Fruit fly (Drosophila melanogaster) whole organism, embryonic: ENCODE measurements around the gene CG18281.
A peak's percentile ranks its signal among the peaks of the same experiment; 100 is the strongest.

Source experiments
- B-H2 ChIP-seq: fragments of 200-800 bp; sonication (Bioruptor generic); optimal IDR thresholded peaks from 2 replicates; lab custom pipeline; 2018; ENCODE audit warnings: missing biosample characterization, mild to moderate bottlenecking, missing genetic modification characterization
- Blimp-1 ChIP-seq: fragments of 200-800 bp; sonication (Bioruptor generic); optimal IDR thresholded peaks from 3 replicates; lab custom pipeline; 2018; ENCODE audit warnings: missing biosample characterization, missing genetic modification characterization, mild to moderate bottlenecking, moderate library complexity, missing genetic modification reagents
- CG10147 ChIP-seq: fragments of 200-800 bp; sonication (Bioruptor generic); optimal IDR thresholded peaks from 2 replicates; lab custom pipeline; 2019; ENCODE audit warnings: missing biosample characterization, mild to moderate bottlenecking, missing genetic modification characterization, moderate library complexity
- CG10431 ChIP-seq: fragments of 200-800 bp; sonication (Bioruptor generic); optimal IDR thresholded peaks from 3 replicates; lab custom pipeline; 2018; ENCODE audit warnings: missing biosample characterization, mild to moderate bottlenecking, missing genetic modification characterization
- CG12744 ChIP-seq: fragments of 200-800 bp; sonication (Bioruptor generic); optimal IDR thresholded peaks from 2 replicates; lab custom pipeline; 2016; ENCODE audit warnings: missing biosample characterization, missing genetic modification characterization
- CG17361 ChIP-seq: fragments of 200-800 bp; sonication (Bioruptor generic); IDR thresholded peaks from 3 replicates; pipeline ENCODE4 v1.3.6; 2022; ENCODE audit warnings: missing biosample characterization, missing genetic modification characterization
- CG17385 ChIP-seq: fragments of 200-800 bp; sonication (Bioruptor generic); optimal IDR thresholded peaks from 3 replicates; lab custom pipeline; 2018; ENCODE audit warnings: missing biosample characterization, mild to moderate bottlenecking, missing genetic modification characterization
- CG18764 ChIP-seq: fragments of 200-800 bp; sonication (Bioruptor generic); optimal IDR thresholded peaks from 3 replicates; lab custom pipeline; 2016; ENCODE audit warnings: missing biosample characterization, missing genetic modification characterization
- CG3065 ChIP-seq: fragments of 200-800 bp; sonication (Bioruptor generic); optimal IDR thresholded peaks from 2 replicates; lab custom pipeline; 2016; ENCODE audit warnings: missing biosample characterization, missing genetic modification characterization
- CG3847 ChIP-seq: fragments of 200-800 bp; sonication (Bioruptor generic); IDR thresholded peaks from 2 replicates; pipeline ENCODE4 v1.3.6; 2022; ENCODE audit warnings: missing biosample characterization, missing genetic modification characterization
- CG4328 ChIP-seq: fragments of 200-800 bp; sonication (Bioruptor generic); optimal IDR thresholded peaks from 3 replicates; lab custom pipeline; 2017; ENCODE audit warnings: missing biosample characterization, missing genetic modification reagents, missing genetic modification characterization
- CG4854 ChIP-seq: fragments of 200-800 bp; sonication (Bioruptor generic); optimal IDR thresholded peaks from 2 replicates; lab custom pipeline; 2016; ENCODE audit warnings: missing biosample characterization, missing genetic modification characterization, inconsistent platforms
- CG6813 ChIP-seq: fragments of 200-800 bp; sonication (Bioruptor generic); optimal IDR thresholded peaks from 2 replicates; lab custom pipeline; 2017; ENCODE audit warnings: missing biosample characterization, missing genetic modification characterization, mild to moderate bottlenecking, moderate library complexity, missing genetic modification reagents
- CG8765 ChIP-seq: fragments of 200-800 bp; sonication (Bioruptor generic); IDR thresholded peaks from 2 replicates; pipeline ENCODE4 v1.3.6; 2022; ENCODE audit warnings: missing biosample characterization, missing genetic modification characterization
- CG8944 ChIP-seq: fragments of 200-800 bp; sonication (Bioruptor generic); optimal IDR thresholded peaks from 3 replicates; lab custom pipeline; 2016; ENCODE audit warnings: missing biosample characterization, missing genetic modification characterization
- Dbx ChIP-seq: fragments of 200-800 bp; sonication (Bioruptor generic); IDR thresholded peaks from 3 replicates; pipeline ENCODE4 v1.3.6; 2022; ENCODE audit warnings: missing biosample characterization, missing genetic modification characterization
- Dp ChIP-seq: fragments of 200-800 bp; sonication (Bioruptor generic); optimal IDR thresholded peaks from 2 replicates; lab custom pipeline; 2018; ENCODE audit warnings: missing biosample characterization, mild to moderate bottlenecking, missing genetic modification characterization, moderate library complexity
- ERR ChIP-seq: fragments of 200-800 bp; sonication (Bioruptor generic); optimal IDR thresholded peaks from 2 replicates; lab custom pipeline; 2016; ENCODE audit warnings: missing biosample characterization, missing genetic modification characterization
- Fer1 ChIP-seq: fragments of 200-800 bp; sonication (Bioruptor generic); optimal IDR thresholded peaks from 2 replicates; lab custom pipeline; 2017; ENCODE audit warnings: missing biosample characterization, mild to moderate bottlenecking, missing genetic modification characterization
- Fer3 ChIP-seq: fragments of 200-800 bp; sonication (Bioruptor generic); optimal IDR thresholded peaks from 2 replicates; lab custom pipeline; 2018; ENCODE audit warnings: missing biosample characterization, mild to moderate bottlenecking, missing genetic modification characterization, moderate library complexity
- Gug ChIP-seq: fragments of 200-800 bp; sonication (Bioruptor generic); IDR thresholded peaks from 4 replicates; pipeline ENCODE4 v1.3.6; 2022; ENCODE audit warnings: missing biosample characterization, missing genetic modification characterization
- Hmr ChIP-seq: fragments of 200-800 bp; sonication (Bioruptor generic); optimal IDR thresholded peaks from 3 replicates; lab custom pipeline; 2017; ENCODE audit warnings: mild to moderate bottlenecking, missing biosample characterization, missing genetic modification reagents, missing genetic modification characterization
- Nf-YB ChIP-seq: fragments of 200-800 bp; sonication (Bioruptor generic); optimal IDR thresholded peaks from 3 replicates; lab custom pipeline; 2019; ENCODE audit warnings: missing biosample characterization, mild to moderate bottlenecking, missing genetic modification characterization, moderate library complexity
- NfI ChIP-seq: fragments of 200-800 bp; sonication (Bioruptor generic); optimal IDR thresholded peaks from 3 replicates; lab custom pipeline; 2018; ENCODE audit warnings: missing biosample characterization, mild to moderate bottlenecking, missing genetic modification characterization, moderate library complexity
- Sry-δ ChIP-seq: fragments of 200-800 bp; sonication (Bioruptor generic); optimal IDR thresholded peaks from 2 replicates; lab custom pipeline; 2016; ENCODE audit warnings: missing biosample characterization, missing genetic modification characterization
- Stat92E ChIP-seq, 3 experiments: fragments of >200 bp in 2 of 3; fragments of 200-800 bp in 1 of 3; sonication (Bioruptor generic) in 1 of 3; optimal IDR thresholded peaks; 2 replicates each; lab custom pipeline; 2017 to 2019; ENCODE audit warnings: missing biosample characterization in 3 of 3, missing genetic modification characterization in 3 of 3, mild to moderate bottlenecking in 1 of 3, moderate library complexity in 1 of 3
- Xrp1 ChIP-seq: fragments of 200-800 bp; sonication (Bioruptor generic); IDR thresholded peaks from 2 replicates; pipeline ENCODE4 v1.3.6; 2022; ENCODE audit warnings: missing biosample characterization, missing genetic modification characterization
- ara ChIP-seq: fragments of 200-800 bp; sonication (Bioruptor generic); IDR thresholded peaks from 2 replicates; pipeline ENCODE4 v1.3.6; 2022; ENCODE audit warnings: missing biosample characterization, missing genetic modification characterization
- bowl ChIP-seq: fragments of 200-800 bp; sonication (Bioruptor generic); IDR thresholded peaks from 2 replicates; pipeline ENCODE4 v1.3.6; 2022; ENCODE audit warnings: missing biosample characterization, missing genetic modification characterization
- caup ChIP-seq: fragments of 200-800 bp; sonication (Bioruptor generic); optimal IDR thresholded peaks from 3 replicates; lab custom pipeline; 2017; ENCODE audit warnings: missing biosample characterization, mild to moderate bottlenecking, missing genetic modification characterization, moderate library complexity; ENCODE audit not compliant: severe bottlenecking
- dan ChIP-seq: fragments of 200-800 bp; sonication (Bioruptor generic); IDR thresholded peaks from 2 replicates; pipeline ENCODE4 v1.3.6; 2022; ENCODE audit warnings: missing biosample characterization, missing genetic modification characterization
- dati ChIP-seq: fragments of 200-800 bp; sonication (Bioruptor generic); IDR thresholded peaks from 2 replicates; pipeline ENCODE4 v1.3.6; 2022; ENCODE audit warnings: missing biosample characterization, missing genetic modification characterization
- ems ChIP-seq: fragments of 200-800 bp; sonication (Bioruptor generic); optimal IDR thresholded peaks from 3 replicates; lab custom pipeline; 2016; ENCODE audit warnings: missing biosample characterization, missing genetic modification characterization
- fd3F ChIP-seq: fragments of 200-800 bp; sonication (Bioruptor generic); optimal IDR thresholded peaks from 2 replicates; lab custom pipeline; 2018; ENCODE audit warnings: missing biosample characterization, mild to moderate bottlenecking, missing genetic modification characterization, moderate library complexity
- fd96Cb ChIP-seq: fragments of 200-800 bp; sonication (Bioruptor generic); optimal IDR thresholded peaks from 2 replicates; lab custom pipeline; 2018; ENCODE audit warnings: missing biosample characterization, mild to moderate bottlenecking, missing genetic modification characterization, moderate library complexity
- gt ChIP-seq: fragments of 200-800 bp; sonication (Bioruptor generic); IDR thresholded peaks from 2 replicates; pipeline ENCODE4 v1.3.6; 2022; ENCODE audit warnings: missing biosample characterization, missing genetic modification characterization
- ham ChIP-seq: fragments of 200-800 bp; sonication (Bioruptor generic); IDR thresholded peaks from 2 replicates; pipeline ENCODE4 v1.3.6; 2022; ENCODE audit warnings: missing biosample characterization, missing genetic modification characterization
- her ChIP-seq: fragments of 200-800 bp; sonication (Bioruptor generic); optimal IDR thresholded peaks from 2 replicates; lab custom pipeline; 2016; ENCODE audit warnings: missing biosample characterization, missing genetic modification characterization
- jigr1 ChIP-seq: fragments of 200-800 bp; sonication (Bioruptor generic); IDR thresholded peaks from 3 replicates; pipeline ENCODE4 v1.3.6; 2022; ENCODE audit warnings: missing biosample characterization, missing genetic modification characterization
- nom ChIP-seq: fragments of 200-800 bp; sonication (Bioruptor generic); optimal IDR thresholded peaks from 2 replicates; lab custom pipeline; 2017; ENCODE audit warnings: missing biosample characterization, missing genetic modification characterization, mild to moderate bottlenecking, moderate library complexity, missing genetic modification reagents
- oc ChIP-seq: fragments of 200-800 bp; sonication (Bioruptor generic); optimal IDR thresholded peaks from 2 replicates; lab custom pipeline; 2018; ENCODE audit warnings: missing biosample characterization, mild to moderate bottlenecking, missing genetic modification characterization, moderate library complexity
- pum ChIP-seq: fragments of 200-800 bp; sonication (Bioruptor generic); optimal IDR thresholded peaks from 2 replicates; lab custom pipeline; 2016; ENCODE audit warnings: missing biosample characterization, missing genetic modification characterization
- ssp ChIP-seq: fragments of 200-800 bp; sonication (Bioruptor generic); IDR thresholded peaks from 2 replicates; pipeline ENCODE4 v1.3.6; 2022; ENCODE audit warnings: missing biosample characterization, missing genetic modification characterization
- sug ChIP-seq: fragments of 200-800 bp; optimal IDR thresholded peaks from 2 replicates; lab custom pipeline; 2019; ENCODE audit warnings: missing biosample characterization, mild to moderate bottlenecking, missing genetic modification characterization, moderate library complexity
- tin ChIP-seq: fragments of 200-800 bp; sonication (Bioruptor generic); optimal IDR thresholded peaks from 3 replicates; lab custom pipeline; 2016; ENCODE audit warnings: missing biosample characterization, missing genetic modification characterization
- wdn ChIP-seq: fragments of 200-800 bp; sonication (Bioruptor generic); IDR thresholded peaks from 2 replicates; pipeline ENCODE4 v1.3.6; 2022; ENCODE audit warnings: missing biosample characterization, missing genetic modification characterization
- wek ChIP-seq: fragments of 200-800 bp; sonication (Bioruptor generic); optimal IDR thresholded peaks from 3 replicates; lab custom pipeline; 2018; ENCODE audit warnings: missing biosample characterization, mild to moderate bottlenecking, missing genetic modification characterization, moderate library complexity
- yki ChIP-seq: fragments of >200 bp; optimal IDR thresholded peaks from 3 replicates; lab custom pipeline; 2018
- zfh1 ChIP-seq: fragments of 200-800 bp; sonication (Bioruptor generic); IDR thresholded peaks from 3 replicates; pipeline ENCODE4 v1.3.6; 2022; ENCODE audit warnings: missing biosample characterization, missing genetic modification characterization

The CG18281 gene

dm6 chr3L:20509121-20509934, 9.7 kb downstream of the CG18281 start (continued):
- TF ChIP-seq CG12744 (GFP tag; lab: Kevin White, UChicago) (peak; percentile 59), her (GFP tag; lab: Kevin White, UChicago) (peak; percentile 60), CG6813 (GFP tag; lab: Kevin White, UChicago) (peak; percentile 51), CG3065 (GFP tag; lab: Kevin White, UChicago) (peak; percentile 21), Xrp1 (GFP tag; lab: Robert Waterston, UW) (0 out of 2 replicates have a peak, but pooled peaks have one; percentile 54), jigr1 (GFP tag; lab: Robert Waterston, UW) (no peak), CG4854 (GFP tag; lab: Kevin White, UChicago) (peak; percentile 47), NfI (GFP tag; lab: Kevin White, UChicago) (peak; percentile 70), fd96Cb (tag; lab: Kevin White, UChicago) (peak; percentile 64), ssp (no peak), CG18764 (GFP tag; lab: Kevin White, UChicago) (no peak), wek (GFP tag; lab: Kevin White, UChicago) (no peak), Dp (GFP tag; lab: Kevin White, UChicago) (no peak), Fer1 (GFP tag; lab: Kevin White, UChicago) (peak; percentile 84), Fer3 (tag; lab: Kevin White, UChicago) (peak; percentile 71), dati (no peak), CG4328 (GFP tag; lab: Kevin White, UChicago) (peak; percentile 67), gt (GFP tag; lab: Robert Waterston, UW) (no peak), Hmr (peak; percentile 88), nom (GFP tag; lab: Kevin White, UChicago) (peak; percentile 39), CG8944 (GFP tag; lab: Kevin White, UChicago) (peak; percentile 20), zfh1 (0 out of 3 replicates have a peak, but pooled peaks have one; percentile 23), pum (GFP tag; lab: Kevin White, UChicago) (peak; percentile 62), wdn (GFP tag; lab: Robert Waterston, UW) (no peak), Stat92E (GFP tag; optimal IDR thresholded peaks at IDR 0.05; lab: Kevin White, UChicago) (peak in 1 of 3 experiments; percentile 68), bowl (GFP tag; lab: Robert Waterston, UW) (no peak), Gug (GFP tag; lab: Robert Waterston, UW) (no peak), CG17361 (GFP tag; lab: Robert Waterston, UW) (peak; percentile 93), sug (peak; percentile 81), dan (no peak), B-H2 (GFP tag; lab: Kevin White, UChicago) (peak; percentile 59), CG3847 (GFP tag; lab: Robert Waterston, UW) (no peak), ERR (GFP tag; lab: Kevin White, UChicago) (peak; percentile 52), CG8765 (GFP tag; lab: Robert Waterston, UW) (no peak), oc (peak; percentile 38), CG10147 (peak; percentile 89), Blimp-1 (GFP tag; lab: Kevin White, UChicago) (peak; percentile 65), fd3F (GFP tag; lab: Kevin White, UChicago) (peak; percentile 68), ara (0 out of 2 replicates have a peak, but pooled peaks have one; percentile 11), ham (no peak), Dbx (GFP tag; lab: Robert Waterston, UW) (no peak), ems (GFP tag; lab: Kevin White, UChicago) (peak; percentile 63), tin (GFP tag; lab: Kevin White, UChicago) (peak; percentile 68), Sry-δ (GFP tag; lab: Kevin White, UChicago) (peak; percentile 39), CG10431 (GFP tag; lab: Kevin White, UChicago) (peak; percentile 60), yki (no peak), caup (GFP tag; lab: Kevin White, UChicago) (peak; percentile 78), Nf-YB (GFP tag; lab: Kevin White, UChicago) (peak; percentile 71), CG17385 (peak; percentile 81)
